Worm (Caenorhabditis elegans) whole organism, young adult: Measurements from ENCODE around the gene F19C6.3.

ENCODE experiments used
- ama-1 ChIP-seq, 3 experiments: fragments of 150-350 bp in 1 of 3; sonication (generic microtip) in 2 of 3; optimal IDR thresholded peaks; 2 replicates each; lab custom pipeline; 2014 to 2018; ENCODE audit warnings: missing biosample characterization in 2 of 3, missing genetic modification characterization in 2 of 3, missing genetic modification reagents in 2 of 3
- chd-7 ChIP-seq: sonication (generic microtip); optimal IDR thresholded peaks from 2 replicates; lab custom pipeline; 2016; ENCODE audit warnings: mild to moderate bottlenecking, missing genetic modification characterization, moderate library complexity, missing compliant biosample characterization
- let-607 ChIP-seq, 2 experiments: fragments of 200-800 bp in 1 of 2; sonication (Bioruptor generic) in 1 of 2; sonication (generic microtip) in 1 of 2; optimal IDR thresholded peaks; 2 replicates each; lab custom pipeline; 2016 to 2018; ENCODE audit warnings: mild to moderate bottlenecking in 2 of 2, missing compliant biosample characterization in 2 of 2, missing genetic modification characterization in 2 of 2, moderate library complexity in 2 of 2, missing genotype in 1 of 2
- pbrm-1 ChIP-seq: fragments of 200-800 bp; sonication (Bioruptor generic); IDR thresholded peaks from 2 replicates; pipeline ENCODE4 v1.3.6; 2022; ENCODE audit warnings: missing genetic modification reagents, missing genetic modification characterization, missing compliant biosample characterization
- snpc-1.1 ChIP-seq: sonication (generic microtip); optimal IDR thresholded peaks from 2 replicates; lab custom pipeline; 2017; ENCODE audit warnings: missing genetic modification characterization, mild to moderate bottlenecking, missing compliant biosample characterization, antibody characterized with exemption, moderate library complexity, missing genotype, missing genetic modification reagents; ENCODE audit not compliant: insufficient read depth
- tbp1 ChIP-seq: fragments of 200-800 bp; sonication (Bioruptor generic); optimal IDR thresholded peaks from 2 replicates; lab custom pipeline; 2018; ENCODE audit warnings: mild to moderate bottlenecking, missing genetic modification characterization, missing compliant biosample characterization
- unc-130 ChIP-seq: sonication (generic microtip); optimal IDR thresholded peaks from 2 replicates; lab custom pipeline; 2016; ENCODE audit warnings: missing genetic modification reagents, missing genetic modification characterization, missing compliant biosample characterization

DNA sequence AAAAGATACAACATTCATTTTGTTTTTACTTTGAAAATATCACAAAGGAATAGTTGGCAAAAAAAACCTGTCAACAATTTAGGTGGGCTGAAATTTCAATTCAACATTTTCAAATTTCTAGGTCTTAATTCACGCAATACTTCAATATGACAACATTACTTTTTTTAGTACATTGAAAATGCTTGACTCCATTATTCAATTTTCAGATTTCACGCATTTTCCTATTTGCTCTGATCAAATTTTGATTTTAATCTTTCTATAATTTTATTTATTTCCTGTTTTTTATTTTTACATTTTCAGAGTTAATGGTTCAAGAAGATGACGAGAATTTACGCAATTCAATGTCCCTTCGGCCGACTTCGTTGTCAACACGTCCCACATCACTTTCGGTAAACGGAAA lies 19.0 kb upstream of the F19C6.3 start, which contains the start of gene mkk-4:
- TF ChIP-seq tbp1 (GFP tag; lab: Kevin White, UChicago) = no peak
- no peak for TF ChIP-seq unc-130 (GFP tag; lab: Kevin White, UChicago)
- no peak for TF ChIP-seq let-607 (tag; optimal IDR thresholded peaks at IDR 0.05; lab: Kevin White, UChicago)
- TF ChIP-seq chd-7 = no peak
- TF ChIP-seq pbrm-1 (GFP tag; lab: Robert Waterston, UW) = no peak
- TF ChIP-seq snpc-1.1 (tag; lab: Kevin White, UChicago) = no peak
- no peak for TF ChIP-seq ama-1 (optimal IDR thresholded peaks at IDR 0.05; lab: Kevin White, UChicago)
- TF ChIP-seq ama-1 (GFP tag; optimal IDR thresholded peaks at IDR 0.05; lab: Kevin White, UChicago) = no peak
